Fruit fly (Drosophila melanogaster): ENCODE measurements around the gene CG2260.

The CG2260 gene

dm6 chrX:8125224-8125649 lies 4.3 kb upstream of the CG2260 start:
- no peak for TF ChIP-seq ttk (optimal IDR thresholded peaks at IDR 0.05)
- TF ChIP-seq insv (optimal IDR thresholded peaks at IDR 0.05) = no peak
- no peak for TF ChIP-seq h (optimal IDR thresholded peaks at IDR 0.05)
- no peak for TF ChIP-seq Myc (optimal IDR thresholded peaks at IDR 0.05)

DNA sequence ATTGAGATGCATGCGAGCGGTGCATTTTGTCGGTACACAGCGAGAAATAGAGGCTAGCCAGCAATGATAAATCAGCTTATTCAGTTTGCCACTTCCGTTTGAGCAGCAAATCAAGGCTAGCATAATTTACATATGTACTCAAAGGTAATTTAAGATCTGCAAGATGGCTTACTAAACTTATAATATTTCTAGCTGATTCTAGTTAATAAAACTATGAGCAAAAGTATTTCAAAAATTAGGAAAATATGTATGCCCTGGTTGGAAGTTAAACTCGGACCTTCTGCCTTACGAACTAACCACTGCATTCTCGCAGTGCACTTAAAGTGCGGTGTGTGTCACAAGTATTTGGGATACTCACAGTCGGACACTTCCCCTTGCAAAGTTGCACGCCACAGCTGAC lies 1.9 kb upstream of the CG2260 start:
- TF ChIP-seq h (optimal IDR thresholded peaks at IDR 0.05) (no peak), Sin3A (optimal IDR thresholded peaks at IDR 0.05) (no peak), insv (optimal IDR thresholded peaks at IDR 0.05) (no peak), ttk (optimal IDR thresholded peaks at IDR 0.05) (no peak), psq (optimal IDR thresholded peaks at IDR 0.05) (no peak), Myc (optimal IDR thresholded peaks at IDR 0.05) (no peak)

- TF ChIP-seq psq (optimal IDR thresholded peaks at IDR 0.05) (no peak), h (optimal IDR thresholded peaks at IDR 0.05) (no peak), Myc (optimal IDR thresholded peaks at IDR 0.05) (no peak), ttk (optimal IDR thresholded peaks at IDR 0.05) (no peak), Sin3A (optimal IDR thresholded peaks at IDR 0.05) (no peak), insv (optimal IDR thresholded peaks at IDR 0.05) (no peak)
Observed at dm6 chrX:8116813-8117212, 4.1 kb downstream of the CG2260 start, which contains the start of gene CG1575. TSS of gene CG1575 (plus strand) at chrX:8117012.

- TF ChIP-seq Sin3A (optimal IDR thresholded peaks at IDR 0.05) (no peak), h (optimal IDR thresholded peaks at IDR 0.05) (no peak), psq (optimal IDR thresholded peaks at IDR 0.05) (no peak), insv (optimal IDR thresholded peaks at IDR 0.05) (no peak), Myc (optimal IDR thresholded peaks at IDR 0.05) (no peak)
Observed at dm6 chrX:8115717-8116311, 5.1 kb downstream of the CG2260 start, which contains the start of gene Gclc. TSS of gene Gclc (minus strand) at chrX:8116147.

- TF ChIP-seq Sin3A (optimal IDR thresholded peaks at IDR 0.05) (no peak), Myc (optimal IDR thresholded peaks at IDR 0.05) (no peak), psq (optimal IDR thresholded peaks at IDR 0.05) (no peak), ttk (optimal IDR thresholded peaks at IDR 0.05) (no peak), h (optimal IDR thresholded peaks at IDR 0.05) (no peak), insv (optimal IDR thresholded peaks at IDR 0.05) (no peak)
Observed at dm6 chrX:8115343-8115676, 5.6 kb downstream of the CG2260 start.

DNA sequence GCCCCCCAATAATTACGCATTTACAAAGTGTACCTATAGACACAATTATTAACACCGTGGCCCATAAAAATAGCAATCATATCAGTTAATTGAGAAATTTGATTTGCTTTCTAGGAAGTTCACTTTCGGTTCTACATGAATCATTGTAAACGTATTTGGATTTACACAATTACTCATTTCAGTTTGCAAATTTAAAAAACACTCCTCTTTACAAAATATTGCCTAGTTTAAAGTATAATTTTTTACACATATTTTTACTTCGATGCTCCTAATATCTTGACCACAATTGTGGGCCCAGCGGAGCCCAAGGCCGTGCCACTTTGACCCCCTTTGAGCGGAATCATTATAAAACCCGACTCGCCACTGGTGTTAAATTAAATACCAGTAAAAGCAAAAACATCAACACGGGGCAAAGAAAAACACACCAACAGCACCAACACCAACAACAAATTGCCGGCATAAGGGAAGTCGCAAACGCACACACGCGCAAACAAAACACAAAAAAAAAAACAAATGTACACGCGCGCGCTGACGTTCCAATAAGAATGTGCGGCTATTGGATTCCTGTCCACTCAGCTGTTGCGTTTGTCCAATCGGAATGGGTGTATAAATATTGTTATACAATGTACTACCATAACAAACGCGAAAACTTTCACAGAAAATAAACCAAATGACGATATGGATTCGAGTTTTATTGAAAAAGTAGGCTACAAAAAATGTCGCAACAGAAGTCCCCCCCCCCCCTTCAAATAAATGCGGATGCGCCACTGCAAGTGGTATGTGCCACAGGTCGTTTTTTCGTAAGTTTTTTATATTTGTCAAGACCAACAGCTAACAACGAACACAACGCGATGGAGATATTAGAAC lies 6.2 kb downstream of the CG2260 start:
- TF ChIP-seq Myc (optimal IDR thresholded peaks at IDR 0.05) (no peak), h (optimal IDR thresholded peaks at IDR 0.05) (no peak), ttk (optimal IDR thresholded peaks at IDR 0.05) (no peak), Sin3A (optimal IDR thresholded peaks at IDR 0.05) (no peak), insv (optimal IDR thresholded peaks at IDR 0.05) (no peak), psq (optimal IDR thresholded peaks at IDR 0.05) (no peak)

- TF ChIP-seq insv (optimal IDR thresholded peaks at IDR 0.05) (no peak), Myc (optimal IDR thresholded peaks at IDR 0.05) (no peak), Sin3A (optimal IDR thresholded peaks at IDR 0.05) (no peak), ttk (optimal IDR thresholded peaks at IDR 0.05) (no peak), psq (optimal IDR thresholded peaks at IDR 0.05) (no peak), h (optimal IDR thresholded peaks at IDR 0.05) (no peak)
Observed at dm6 chrX:8113386-8114279, 7.3 kb downstream of the CG2260 start.

dm6 chrX:8112715-8113114 lies 8.2 kb downstream of the CG2260 start:
- TF ChIP-seq ttk (optimal IDR thresholded peaks at IDR 0.05) (no peak), Sin3A (optimal IDR thresholded peaks at IDR 0.05) (no peak), h (optimal IDR thresholded peaks at IDR 0.05) (no peak), psq (optimal IDR thresholded peaks at IDR 0.05) (no peak), Myc (optimal IDR thresholded peaks at IDR 0.05) (no peak), insv (optimal IDR thresholded peaks at IDR 0.05) (no peak)

DNA sequence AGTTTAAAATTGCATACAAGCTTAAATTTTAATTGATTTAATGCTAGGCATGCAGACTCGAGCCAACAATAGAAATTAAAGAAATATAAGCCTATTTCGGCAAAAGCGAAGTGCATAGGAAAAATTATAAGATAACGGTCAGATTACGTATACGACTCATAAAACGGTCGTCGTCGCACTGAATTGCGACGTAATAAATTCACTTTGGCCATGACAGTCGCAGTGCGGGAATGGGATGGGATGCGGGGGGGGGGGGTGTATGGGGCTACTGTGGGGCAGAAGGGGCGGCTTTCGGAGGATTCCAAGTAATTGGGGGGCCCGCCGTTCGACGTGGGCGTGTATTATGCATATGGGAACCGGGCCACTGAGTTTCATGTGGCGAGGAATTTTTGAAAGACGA lies 10.0 kb downstream of the CG2260 start:
- TF ChIP-seq Sin3A (optimal IDR thresholded peaks at IDR 0.05) = no peak
- TF ChIP-seq psq (optimal IDR thresholded peaks at IDR 0.05) = no peak
- TF ChIP-seq h (optimal IDR thresholded peaks at IDR 0.05) = no peak
- TF ChIP-seq insv (optimal IDR thresholded peaks at IDR 0.05) = no peak
- no peak for TF ChIP-seq ttk (optimal IDR thresholded peaks at IDR 0.05)
- no peak for TF ChIP-seq Myc (optimal IDR thresholded peaks at IDR 0.05)

DNA sequence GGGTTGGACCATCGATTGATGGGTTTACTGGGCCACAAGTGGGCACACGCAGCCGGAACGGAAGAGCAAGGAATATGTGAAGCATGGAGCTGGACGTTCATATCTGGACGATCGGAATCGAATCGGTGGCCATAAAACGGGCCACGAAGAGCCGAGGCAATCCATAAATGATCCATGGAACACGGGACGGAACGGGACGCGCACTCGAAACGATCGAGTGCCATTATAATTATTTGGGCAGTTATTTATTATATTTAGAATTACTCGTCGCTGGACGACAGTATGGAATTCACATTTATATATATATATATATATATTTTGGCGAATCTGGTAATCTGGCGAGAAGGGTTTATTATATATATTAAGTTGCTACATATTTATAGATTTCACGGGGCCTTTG lies 13.0 kb downstream of the CG2260 start:
- no peak for TF ChIP-seq Myc (optimal IDR thresholded peaks at IDR 0.05)
- TF ChIP-seq ttk (optimal IDR thresholded peaks at IDR 0.05) = no peak
- no peak for TF ChIP-seq Sin3A (optimal IDR thresholded peaks at IDR 0.05)
- no peak for TF ChIP-seq insv (optimal IDR thresholded peaks at IDR 0.05)
- no peak for TF ChIP-seq psq (optimal IDR thresholded peaks at IDR 0.05)
- TF ChIP-seq h (optimal IDR thresholded peaks at IDR 0.05) = no peak

DNA sequence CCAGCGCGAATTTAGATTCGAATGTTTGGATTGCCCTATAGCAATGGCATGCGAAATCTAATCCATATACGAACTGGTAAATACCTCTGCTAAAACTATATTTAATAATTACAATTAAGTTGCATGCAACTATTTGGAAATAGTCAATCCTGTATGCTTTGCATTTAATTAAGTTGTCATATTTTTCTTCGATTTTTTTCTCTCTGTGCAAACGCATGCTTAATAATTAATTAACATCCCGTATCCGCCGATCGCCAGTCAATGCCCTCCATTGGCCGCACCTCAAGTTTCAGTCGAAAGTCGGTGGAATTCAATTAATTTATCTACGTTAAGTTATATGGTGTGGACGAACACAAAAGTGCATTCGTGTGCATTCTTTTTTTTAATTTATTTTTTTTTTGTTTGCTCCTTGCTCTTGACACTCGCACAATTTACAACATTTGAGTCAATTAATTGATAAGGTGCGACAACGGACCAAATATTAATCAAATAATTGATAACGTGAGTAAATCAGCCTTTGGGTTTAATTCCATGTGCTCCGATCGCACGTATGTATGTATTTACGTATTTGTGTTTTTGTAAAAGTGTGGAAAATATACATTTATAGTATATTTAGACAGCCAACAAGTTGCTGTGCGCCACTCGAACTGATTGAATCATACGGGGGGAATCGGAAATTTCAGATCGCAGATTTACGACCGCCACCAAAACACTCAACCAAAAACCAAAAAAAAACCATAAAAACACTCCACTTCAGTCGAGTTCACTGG lies 14.5 kb downstream of the CG2260 start:
- TF ChIP-seq psq (optimal IDR thresholded peaks at IDR 0.05) = no peak
- no peak for TF ChIP-seq insv (optimal IDR thresholded peaks at IDR 0.05)
- TF ChIP-seq Myc (optimal IDR thresholded peaks at IDR 0.05) = no peak
- no peak for TF ChIP-seq Sin3A (optimal IDR thresholded peaks at IDR 0.05)
- no peak for TF ChIP-seq h (optimal IDR thresholded peaks at IDR 0.05)
- TF ChIP-seq ttk (optimal IDR thresholded peaks at IDR 0.05) = no peak

All from Kc167 (cell line).